Worm (Caenorhabditis elegans): ENCODE data around the gene F09F9.3.

F09F9.3 gene

ce11 chrX:4142202-4142601 is 21.4 kb upstream of the F09F9.3 start (continued):
- TF ChIP-seq mxl-2 (GFP tag; conservative IDR thresholded peaks at IDR 0.05), result no peak
- TF ChIP-seq madf-9 (GFP tag; conservative IDR thresholded peaks at IDR 0.05), result peak; percentile 56; the same call in 1 of the 2 replicates
- TF ChIP-seq R02D3.7 (tag; optimal IDR thresholded peaks at IDR 0.05), result no peak
- no peak for TF ChIP-seq D1046.2 (GFP tag; IDR thresholded peaks at IDR 0.05)
- TF ChIP-seq ces-1 (GFP tag; optimal IDR thresholded peaks at IDR 0.05), result no peak
- TF ChIP-seq ceh-62 (tag; optimal IDR thresholded peaks at IDR 0.05), result no peak
- TF ChIP-seq mes-2 (tag; optimal IDR thresholded peaks at IDR 0.05; ENCODE audit: poor library complexity, severe bottlenecking), result peak; percentile 2
- TF ChIP-seq gei-8 (GFP tag; optimal IDR thresholded peaks at IDR 0.05), result peak; percentile 59
- no peak for TF ChIP-seq nhr-77 (tag; optimal IDR thresholded peaks at IDR 0.05)
- TF ChIP-seq set-16 (GFP tag; IDR thresholded peaks at IDR 0.05), result peak; percentile 67
- peak; percentile 73 for TF ChIP-seq T26A8.4 (GFP tag; IDR thresholded peaks at IDR 0.05)
- TF ChIP-seq daf-8 (GFP tag; IDR thresholded peaks at IDR 0.05), result no peak
- TF ChIP-seq snpc-4 (tag; optimal IDR thresholded peaks at IDR 0.05), result no peak
- peak; percentile 97 for TF ChIP-seq nhr-48 (tag; optimal IDR thresholded peaks at IDR 0.05)
- 0 out of 2 replicates have a peak, but pooled peaks have one; percentile 29 for TF ChIP-seq Y48G9A.11 (GFP tag; IDR thresholded peaks at IDR 0.05)
- 0 out of 2 replicates have a peak, but pooled peaks have one; percentile 16 for TF ChIP-seq snpc-1.2 (GFP tag; IDR thresholded peaks at IDR 0.05)
- TF ChIP-seq nhr-102 (tag; optimal IDR thresholded peaks at IDR 0.05), result peak; percentile 79
- TF ChIP-seq Y75B8A.6 (GFP tag; IDR thresholded peaks at IDR 0.05), result peak; percentile 58; the same call in 1 of the 2 replicates
- no peak for TF ChIP-seq zip-11 (GFP tag; IDR thresholded peaks at IDR 0.05)
- 0 out of 2 replicates have a peak, but pooled peaks have one; percentile 5 for TF ChIP-seq dmd-9 (GFP tag; IDR thresholded peaks at IDR 0.05)
- TF ChIP-seq lsy-2 (tag; optimal IDR thresholded peaks at IDR 0.05), result peak in 1 of 2 experiments; percentile 74
- no peak for TF ChIP-seq lin-38 (GFP tag; IDR thresholded peaks at IDR 0.05)
- TF ChIP-seq F37D6.2 (tag; optimal IDR thresholded peaks at IDR 0.05), result no peak
- no peak for TF ChIP-seq nhr-6 (tag; optimal IDR thresholded peaks at IDR 0.05)
- 0 out of 2 replicates have a peak, but pooled peaks have one; percentile 53 for TF ChIP-seq ZK337.2 (GFP tag; IDR thresholded peaks at IDR 0.05)
- no peak for TF ChIP-seq zfp-3 (GFP tag; conservative IDR thresholded peaks at IDR 0.05)
- TF ChIP-seq Y105C5A.15 (GFP tag; IDR thresholded peaks at IDR 0.05), result no peak
- TF ChIP-seq egl-43 (GFP tag; IDR thresholded peaks at IDR 0.05), result peak; percentile 47; the same call in 1 of the 2 replicates
- no peak for TF ChIP-seq lin-15B (tag; optimal IDR thresholded peaks at IDR 0.05)
- TF ChIP-seq dpl-1 (GFP tag; optimal IDR thresholded peaks at IDR 0.05), result peak; percentile 14
- no peak for TF ChIP-seq spr-3 (GFP tag; optimal IDR thresholded peaks at IDR 0.05)
- TF ChIP-seq nhr-42 (GFP tag; IDR thresholded peaks at IDR 0.05), result peak; percentile 80; the same call in 1 of the 2 replicates
- TF ChIP-seq dve-1 (tag; optimal IDR thresholded peaks at IDR 0.05; ENCODE audit: insufficient read depth), result peak; percentile 88
- TF ChIP-seq spr-1 (tag; optimal IDR thresholded peaks at IDR 0.05), result peak; percentile 26
- TF ChIP-seq madf-5 (GFP tag; IDR thresholded peaks at IDR 0.05), result peak in 1 of 2 experiments; percentile 82; a peak in 1 of 4 replicates
- peak; percentile 93 for TF ChIP-seq ceh-20 (GFP tag; IDR thresholded peaks at IDR 0.05)
- TF ChIP-seq saeg-2 (GFP tag; IDR thresholded peaks at IDR 0.05), result peak; percentile 80
- TF ChIP-seq daf-12 (tag; optimal IDR thresholded peaks at IDR 0.05), result no peak
- no peak for TF ChIP-seq ztf-7 (tag; optimal IDR thresholded peaks at IDR 0.05)
- no peak for TF ChIP-seq daf-19 (GFP tag; conservative IDR thresholded peaks at IDR 0.05)
- TF ChIP-seq tra-1 (GFP tag; IDR thresholded peaks at IDR 0.05), result peak; percentile 94
- peak; percentile 98 for TF ChIP-seq hlh-11 (tag; optimal IDR thresholded peaks at IDR 0.05)
- TF ChIP-seq lin-29 (GFP tag; IDR thresholded peaks at IDR 0.05), result no peak
- TF ChIP-seq fkh-10 (GFP tag; optimal IDR thresholded peaks at IDR 0.05), result no peak
- TF ChIP-seq dmd-8 (GFP tag; IDR thresholded peaks at IDR 0.05), result 0 out of 2 replicates have a peak, but pooled peaks have one; percentile 4
- TF ChIP-seq ctbp-1 (GFP tag; IDR thresholded peaks at IDR 0.05), result peak; percentile 58; the same call in 1 of the 2 replicates
- no peak for TF ChIP-seq zfp-2 (tag; optimal IDR thresholded peaks at IDR 0.05)
- peak; percentile 48 for TF ChIP-seq ceh-32 (tag; optimal IDR thresholded peaks at IDR 0.05; ENCODE audit: poor library complexity)
- TF ChIP-seq sdz-12 (GFP tag; optimal IDR thresholded peaks at IDR 0.05), result no peak
- peak; percentile 91 to 93 for TF ChIP-seq mdl-1 (tag; optimal IDR thresholded peaks at IDR 0.05)

All from whole organism, L4 larva.